Fruit fly (Drosophila melanogaster) whole organism, embryonic: ENCODE measurements around the gene CG11951.

Experiments
- Adf1 ChIP-seq: fragments of 200-800 bp; sonication (Bioruptor generic); IDR thresholded peaks from 2 replicates; pipeline ENCODE4 v1.3.6; 2022; ENCODE audit warnings: missing biosample characterization, missing genetic modification characterization
- Bdp1 ChIP-seq: fragments of 200-800 bp; sonication (Bioruptor generic); optimal IDR thresholded peaks from 3 replicates; lab custom pipeline; 2016; ENCODE audit warnings: missing biosample characterization, missing genetic modification characterization
- CG11456 ChIP-seq: fragments of 200-800 bp; sonication (Bioruptor generic); IDR thresholded peaks from 3 replicates; pipeline ENCODE4 v1.3.6; 2022; ENCODE audit warnings: missing biosample characterization, missing genetic modification characterization
- CG11695 ChIP-seq: fragments of 200-800 bp; sonication (Bioruptor generic); IDR thresholded peaks from 3 replicates; pipeline ENCODE4 v1.3.6; 2022; ENCODE audit warnings: missing biosample characterization, missing genetic modification characterization
- CG12391 ChIP-seq: fragments of 200-800 bp; sonication (Bioruptor generic); optimal IDR thresholded peaks from 3 replicates; lab custom pipeline; 2018; ENCODE audit warnings: missing biosample characterization, mild to moderate bottlenecking, missing genetic modification characterization, moderate library complexity
- CG13287 ChIP-seq: fragments of 200-800 bp; sonication (Bioruptor generic); IDR thresholded peaks from 2 replicates; pipeline ENCODE4 v1.3.6; 2022; ENCODE audit warnings: missing biosample characterization, missing genetic modification characterization; ENCODE audit not compliant: partially characterized antibody
- CG14710 ChIP-seq: fragments of 200-800 bp; sonication (Bioruptor generic); optimal IDR thresholded peaks from 3 replicates; lab custom pipeline; 2019; ENCODE audit warnings: missing biosample characterization, mild to moderate bottlenecking, missing genetic modification characterization, moderate library complexity
- CG1603 ChIP-seq: fragments of 200-800 bp; sonication (Bioruptor generic); optimal IDR thresholded peaks from 2 replicates; lab custom pipeline; 2019; ENCODE audit warnings: missing biosample characterization, mild to moderate bottlenecking, missing genetic modification characterization, moderate library complexity
- CG17359 ChIP-seq: fragments of 200-800 bp; sonication (Bioruptor generic); optimal IDR thresholded peaks from 3 replicates; lab custom pipeline; 2018; ENCODE audit warnings: missing biosample characterization, mild to moderate bottlenecking, missing genetic modification characterization, moderate library complexity
- CG17829 ChIP-seq: fragments of 200-800 bp; optimal IDR thresholded peaks from 2 replicates; lab custom pipeline; 2019; ENCODE audit warnings: missing biosample characterization, mild to moderate bottlenecking, missing genetic modification characterization, moderate library complexity
- CG2116 ChIP-seq: fragments of 200-800 bp; sonication (Bioruptor generic); optimal IDR thresholded peaks from 3 replicates; lab custom pipeline; 2018; ENCODE audit warnings: missing biosample characterization, mild to moderate bottlenecking, missing genetic modification characterization
- CG2202 ChIP-seq: fragments of 200-800 bp; sonication (Bioruptor generic); optimal IDR thresholded peaks from 2 replicates; lab custom pipeline; 2018; ENCODE audit warnings: missing biosample characterization, mild to moderate bottlenecking, missing genetic modification characterization
- CG4404 ChIP-seq: fragments of 200-800 bp; sonication (Bioruptor generic); IDR thresholded peaks from 2 replicates; pipeline ENCODE4 v1.3.6; 2022; ENCODE audit warnings: missing biosample characterization, missing genetic modification characterization
- CG4820 ChIP-seq: fragments of 200-800 bp; sonication (Bioruptor generic); optimal IDR thresholded peaks from 3 replicates; lab custom pipeline; 2016; ENCODE audit warnings: missing biosample characterization, missing genetic modification characterization
- CG5953 ChIP-seq: fragments of 200-800 bp; sonication (Bioruptor generic); IDR thresholded peaks from 2 replicates; pipeline ENCODE4 v1.3.6; 2022; ENCODE audit warnings: missing biosample characterization, missing genetic modification characterization
- CG9876 ChIP-seq: fragments of 200-800 bp; sonication (Bioruptor generic); optimal IDR thresholded peaks from 2 replicates; lab custom pipeline; 2016; ENCODE audit warnings: missing biosample characterization, missing genetic modification characterization
- Dip2 ChIP-seq: fragments of 200-800 bp; sonication (Bioruptor generic); IDR thresholded peaks from 2 replicates; pipeline ENCODE4 v1.3.6; 2022; ENCODE audit warnings: missing biosample characterization, missing genetic modification characterization
- Fer1 ChIP-seq: fragments of 200-800 bp; sonication (Bioruptor generic); optimal IDR thresholded peaks from 2 replicates; lab custom pipeline; 2017; ENCODE audit warnings: missing biosample characterization, mild to moderate bottlenecking, missing genetic modification characterization
- Hr51 ChIP-seq, 2 experiments: fragments of 200-800 bp; sonication (Bioruptor generic); optimal IDR thresholded peaks; 2 replicates in 1 of 2; 3 replicates in 1 of 2; lab custom pipeline; 2016 to 2018; ENCODE audit warnings: missing biosample characterization in 2 of 2, missing genetic modification characterization in 2 of 2, mild to moderate bottlenecking in 1 of 2, moderate library complexity in 1 of 2
- Hr78 ChIP-seq, 2 experiments: fragments of 200-800 bp in 1 of 2; fragments of >200 bp in 1 of 2; sonication (Bioruptor generic) in 1 of 2; optimal IDR thresholded peaks; 2 replicates each; lab custom pipeline; 2017 to 2019; ENCODE audit warnings: missing biosample characterization in 2 of 2, missing genetic modification characterization in 2 of 2, mild to moderate bottlenecking in 1 of 2, moderate library complexity in 1 of 2
- Lim3 ChIP-seq: fragments of 200-800 bp; sonication (Bioruptor generic); IDR thresholded peaks from 2 replicates; pipeline ENCODE4 v1.3.6; 2022; ENCODE audit warnings: missing biosample characterization, missing genetic modification characterization
- PHDP ChIP-seq: fragments of 200-800 bp; sonication (Bioruptor generic); optimal IDR thresholded peaks from 3 replicates; lab custom pipeline; 2018; ENCODE audit warnings: missing biosample characterization, mild to moderate bottlenecking, missing genetic modification characterization, moderate library complexity
- Trl ChIP-seq, 3 experiments: fragments of >200 bp in 2 of 3; fragments of 200-800 bp in 1 of 3; sonication (Bioruptor generic) in 1 of 3; optimal IDR thresholded peaks; 2 replicates in 1 of 3; 3 replicates in 2 of 3; lab custom pipeline; 2016 to 2017; ENCODE audit warnings: missing biosample characterization in 1 of 3, missing genetic modification characterization in 1 of 3
- Xrp1 ChIP-seq: fragments of 200-800 bp; sonication (Bioruptor generic); IDR thresholded peaks from 2 replicates; pipeline ENCODE4 v1.3.6; 2022; ENCODE audit warnings: missing biosample characterization, missing genetic modification characterization
- al ChIP-seq: fragments of 200-800 bp; sonication (Bioruptor generic); IDR thresholded peaks from 2 replicates; pipeline ENCODE4 v1.3.6; 2022; ENCODE audit warnings: missing biosample characterization, missing genetic modification characterization
- ato ChIP-seq: fragments of 200-800 bp; sonication (Bioruptor generic); IDR thresholded peaks from 2 replicates; pipeline ENCODE4 v1.3.6; 2022; ENCODE audit warnings: missing biosample characterization, missing genetic modification characterization; ENCODE audit not compliant: partially characterized antibody
- chif ChIP-seq, 2 experiments: fragments of 200-800 bp; sonication (Bioruptor generic); optimal IDR thresholded peaks; 3 replicates each; lab custom pipeline; 2016; ENCODE audit warnings: missing biosample characterization in 2 of 2, missing genetic modification characterization in 2 of 2
- chinmo ChIP-seq: fragments of 200-800 bp; sonication (Bioruptor generic); IDR thresholded peaks from 4 replicates; pipeline ENCODE4 v1.3.6; 2022; ENCODE audit warnings: missing biosample characterization, missing genetic modification characterization; ENCODE audit not compliant: partially characterized antibody
- chm ChIP-seq: fragments of 200-800 bp; sonication (Bioruptor generic); IDR thresholded peaks from 2 replicates; pipeline ENCODE4 v1.3.6; 2022; ENCODE audit warnings: missing biosample characterization, missing genetic modification characterization
- crol ChIP-seq: fragments of 200-800 bp; sonication (Bioruptor generic); IDR thresholded peaks from 2 replicates; pipeline ENCODE4 v1.3.6; 2022; ENCODE audit warnings: missing biosample characterization, missing genetic modification characterization
- dmrt99B ChIP-seq: fragments of 200-800 bp; sonication (Bioruptor generic); optimal IDR thresholded peaks from 2 replicates; lab custom pipeline; 2018; ENCODE audit warnings: missing biosample characterization, mild to moderate bottlenecking, missing genetic modification characterization, moderate library complexity
- fd96Cb ChIP-seq: fragments of 200-800 bp; sonication (Bioruptor generic); optimal IDR thresholded peaks from 2 replicates; lab custom pipeline; 2018; ENCODE audit warnings: missing biosample characterization, mild to moderate bottlenecking, missing genetic modification characterization, moderate library complexity
- fu2 ChIP-seq: fragments of 200-800 bp; sonication (Bioruptor generic); optimal IDR thresholded peaks from 2 replicates; lab custom pipeline; 2016; ENCODE audit warnings: missing biosample characterization, missing genetic modification characterization
- gsb-n ChIP-seq: fragments of 200-800 bp; sonication (Bioruptor generic); optimal IDR thresholded peaks from 3 replicates; lab custom pipeline; 2018; ENCODE audit warnings: missing biosample characterization, mild to moderate bottlenecking, missing genetic modification characterization
- hb ChIP-seq: fragments of 200-800 bp; sonication (Bioruptor generic); IDR thresholded peaks from 3 replicates; pipeline ENCODE4 v1.3.6; 2022; ENCODE audit warnings: missing biosample characterization, missing genetic modification characterization; ENCODE audit not compliant: partially characterized antibody
- kah ChIP-seq: fragments of 200-800 bp; sonication (Bioruptor generic); optimal IDR thresholded peaks from 2 replicates; lab custom pipeline; 2018; ENCODE audit warnings: missing biosample characterization, mild to moderate bottlenecking, missing genetic modification characterization
- knrl ChIP-seq: fragments of 200-800 bp; sonication (Bioruptor generic); IDR thresholded peaks from 3 replicates; pipeline ENCODE4 v1.3.6; 2022; ENCODE audit warnings: missing biosample characterization, missing genetic modification characterization; ENCODE audit not compliant: partially characterized antibody
- lola ChIP-seq, 3 experiments: fragments of >200 bp in 2 of 3; fragments of 200-800 bp in 1 of 3; sonication (Bioruptor generic) in 1 of 3; optimal IDR thresholded peaks; 2 replicates each; lab custom pipeline; 2017 to 2019; ENCODE audit warnings: missing biosample characterization in 3 of 3, missing genetic modification characterization in 3 of 3, mild to moderate bottlenecking in 1 of 3, moderate library complexity in 1 of 3
- mirr ChIP-seq: fragments of 200-800 bp; sonication (Bioruptor generic); optimal IDR thresholded peaks from 3 replicates; lab custom pipeline; 2018; ENCODE audit warnings: missing biosample characterization, mild to moderate bottlenecking, missing genetic modification characterization
- pb ChIP-seq: fragments of 200-800 bp; sonication (Bioruptor generic); optimal IDR thresholded peaks from 3 replicates; lab custom pipeline; 2016; ENCODE audit warnings: missing biosample characterization, missing genetic modification characterization
- pfk ChIP-seq: fragments of 200-800 bp; sonication (Bioruptor generic); optimal IDR thresholded peaks from 2 replicates; lab custom pipeline; 2018; ENCODE audit warnings: missing biosample characterization, mild to moderate bottlenecking, missing genetic modification characterization, moderate library complexity
- rib ChIP-seq: fragments of 200-800 bp; sonication (Bioruptor generic); IDR thresholded peaks from 2 replicates; pipeline ENCODE4 v1.3.6; 2022; ENCODE audit warnings: missing biosample characterization, missing genetic modification characterization
- schlank ChIP-seq: fragments of 200-800 bp; sonication (Bioruptor generic); optimal IDR thresholded peaks from 2 replicates; lab custom pipeline; 2018; ENCODE audit warnings: missing biosample characterization, mild to moderate bottlenecking, missing genetic modification characterization
- sens ChIP-seq: fragments of 200-800 bp; sonication (Bioruptor generic); peaks from one replicate; lab custom pipeline; 2016; ENCODE audit warnings: missing biosample characterization, missing genetic modification characterization
- sob ChIP-seq: fragments of 200-800 bp; sonication (Bioruptor generic); IDR thresholded peaks from 2 replicates; pipeline ENCODE4 v1.3.6; 2022; ENCODE audit warnings: missing biosample characterization, missing genetic modification characterization
- sqz ChIP-seq: fragments of 200-800 bp; sonication (Bioruptor generic); optimal IDR thresholded peaks from 3 replicates; lab custom pipeline; 2018; ENCODE audit warnings: missing biosample characterization, mild to moderate bottlenecking, missing genetic modification characterization
- tna ChIP-seq: fragments of 200-800 bp; sonication (Bioruptor generic); IDR thresholded peaks from 2 replicates; pipeline ENCODE4 v1.3.6; 2022; ENCODE audit warnings: missing biosample characterization, missing genetic modification characterization; ENCODE audit not compliant: partially characterized antibody
- yki ChIP-seq: fragments of >200 bp; optimal IDR thresholded peaks from 3 replicates; lab custom pipeline; 2018
- zfh2 ChIP-seq: fragments of 200-800 bp; sonication (Bioruptor generic); optimal IDR thresholded peaks from 2 replicates; lab custom pipeline; 2016; ENCODE audit warnings: missing biosample characterization, missing genetic modification characterization

CG11951 gene

DNA sequence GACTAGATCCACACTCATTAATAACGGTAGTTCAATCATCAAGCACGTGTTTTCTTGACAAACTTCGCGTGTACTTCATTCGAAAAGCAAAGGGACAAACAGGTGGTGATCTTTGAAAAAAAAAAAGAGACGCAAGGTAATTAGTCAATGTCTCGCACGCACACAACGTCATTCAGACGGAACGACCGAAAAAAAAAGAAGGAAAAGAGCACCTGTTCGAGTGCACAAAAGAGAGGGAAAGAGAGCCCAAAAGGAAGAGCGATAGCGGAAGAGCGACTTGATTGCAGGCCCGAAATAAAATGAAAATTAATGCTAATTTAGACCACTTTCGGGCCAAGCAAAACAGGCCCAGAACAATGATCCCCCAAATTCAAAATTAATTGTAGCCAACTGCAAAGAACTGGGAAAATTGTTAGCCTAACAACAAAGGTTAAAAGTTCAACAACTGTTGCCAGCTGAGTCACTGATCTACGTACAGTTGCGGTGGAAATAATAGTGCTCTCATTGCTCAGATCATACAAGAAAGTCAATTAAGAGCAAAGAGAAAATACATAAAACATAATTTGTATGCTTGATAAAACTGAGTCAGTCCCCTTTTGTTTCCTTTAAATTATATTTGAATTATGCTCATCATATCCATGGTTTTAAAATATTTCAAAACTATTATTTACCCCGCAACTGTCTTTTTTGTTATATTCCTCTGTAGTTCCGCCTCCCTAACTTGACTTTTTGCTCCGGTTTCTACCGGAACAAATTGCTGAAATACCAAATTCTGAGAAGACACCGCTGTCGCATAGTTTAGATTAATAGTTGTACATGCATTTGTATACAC is 22.7 kb downstream of the CG11951 start (continued):
- TF ChIP-seq Hr78 (GFP tag; optimal IDR thresholded peaks at IDR 0.05; lab: Kevin White, UChicago) (peak in 1 of 2 experiments; percentile 92), mirr (no peak), CG11695 (peak; percentile 15; the same call in 1 of the 3 replicates), yki (lab: Kevin White, UChicago) (no peak), Xrp1 (no peak), knrl (GFP tag; lab: Robert Waterston, UW) (no peak), CG17829 (tag; lab: Kevin White, UChicago) (no peak), CG14710 (no peak), chm (GFP tag; lab: Robert Waterston, UW) (no peak), CG1603 (tag; lab: Kevin White, UChicago) (peak; percentile 17), Fer1 (no peak), CG2202 (tag; lab: Kevin White, UChicago) (no peak), CG11456 (GFP tag; lab: Robert Waterston, UW) (no peak), pfk (GFP tag; lab: Kevin White, UChicago) (no peak), kah (GFP tag; lab: Kevin White, UChicago) (peak; percentile 84), rib (GFP tag; lab: Robert Waterston, UW) (no peak), Bdp1 (GFP tag; lab: Kevin White, UChicago) (no peak), fd96Cb (no peak), al (GFP tag; lab: Robert Waterston, UW) (no peak), CG2116 (GFP tag; lab: Kevin White, UChicago) (no peak), PHDP (tag; lab: Kevin White, UChicago) (no peak), chif (GFP tag; optimal IDR thresholded peaks at IDR 0.05; lab: Kevin White, UChicago) (no peak), Dip2 (no peak), sob (GFP tag; lab: Robert Waterston, UW) (no peak), Hr51 (GFP tag; optimal IDR thresholded peaks at IDR 0.05; lab: Kevin White, UChicago) (peak in 1 of 2 experiments; percentile 10), sens (GFP tag; lab: Kevin White, UChicago) (peak; percentile 78), zfh2 (no peak), CG4404 (GFP tag; lab: Robert Waterston, UW) (no peak), Adf1 (GFP tag; lab: Robert Waterston, UW) (no peak), dmrt99B (tag; lab: Kevin White, UChicago) (peak; percentile 28), tna (GFP tag; lab: Robert Waterston, UW) (no peak), CG9876 (GFP tag; lab: Kevin White, UChicago) (no peak), hb (GFP tag; lab: Robert Waterston, UW) (no peak), crol (GFP tag; lab: Robert Waterston, UW) (no peak), chinmo (GFP tag; lab: Robert Waterston, UW) (no peak), fu2 (no peak), schlank (tag; lab: Kevin White, UChicago) (no peak), CG4820 (no peak), CG12391 (tag; lab: Kevin White, UChicago) (peak; percentile 12), Lim3 (GFP tag; lab: Robert Waterston, UW) (no peak), CG13287 (GFP tag; lab: Robert Waterston, UW) (no peak), ato (GFP tag; lab: Robert Waterston, UW) (no peak), CG17359 (tag; lab: Kevin White, UChicago) (no peak), CG5953 (GFP tag; lab: Robert Waterston, UW) (no peak), sqz (peak; percentile 40), gsb-n (tag; lab: Kevin White, UChicago) (peak; percentile 14), pb (GFP tag; lab: Kevin White, UChicago) (no peak), Trl (optimal IDR thresholded peaks at IDR 0.05; lab: Kevin White, UChicago) (peak; percentile 72 to 75), Trl (GFP tag; optimal IDR thresholded peaks at IDR 0.05; lab: Kevin White, UChicago) (no peak), lola (GFP tag; optimal IDR thresholded peaks at IDR 0.05; lab: Kevin White, UChicago) (no peak)
